Fruit fly (Drosophila melanogaster): ENCODE results near the gene CG15628.
A peak's percentile ranks its signal among the peaks of the same experiment; 100 is the strongest.

CG15628 gene

dm6 chr2L:4810044-4810609, 11.4 kb upstream of the CG15628 start (continued):
- TF ChIP-seq D19B (GFP tag; optimal IDR thresholded peaks at IDR 0.05) (no peak), Neu2 (GFP tag; optimal IDR thresholded peaks at IDR 0.05; ENCODE audit: borderline replicate concordance) (no peak), esg (GFP tag; conservative IDR thresholded peaks at IDR 0.05) (no peak), CG31365 (tag; optimal IDR thresholded peaks at IDR 0.05) (no peak), Doc2 (GFP tag; IDR thresholded peaks at IDR 0.05) (no peak), hb (GFP tag; IDR thresholded peaks at IDR 0.05; ENCODE audit: partially characterized antibody) (no peak), CG13287 (GFP tag; IDR thresholded peaks at IDR 0.05; ENCODE audit: partially characterized antibody) (peak; percentile 76), onecut (GFP tag; IDR thresholded peaks at IDR 0.05) (no peak; the same call in 1 of the 2 replicates), CG17186 (GFP tag; optimal IDR thresholded peaks at IDR 0.05) (no peak), CG10366 (GFP tag; IDR thresholded peaks at IDR 0.05) (peak; percentile 13; the same call in 1 of the 2 replicates), bbx (GFP tag; IDR thresholded peaks at IDR 0.05; ENCODE audit: partially characterized antibody) (peak; percentile 52), usp (GFP tag; optimal IDR thresholded peaks at IDR 0.05) (no peak), Dad (GFP tag; optimal IDR thresholded peaks at IDR 0.05) (peak; percentile 37), HLH4C (GFP tag; IDR thresholded peaks at IDR 0.05; ENCODE audit: partially characterized antibody) (peak; percentile 31; the same call in 2 of the 3 replicates), dmrt99B (tag; optimal IDR thresholded peaks at IDR 0.05) (no peak), CG11696 (GFP tag; IDR thresholded peaks at IDR 0.05) (no peak), CG8765 (GFP tag; IDR thresholded peaks at IDR 0.05) (no peak), E2f2 (GFP tag; IDR thresholded peaks at IDR 0.05) (peak; percentile 54), CG2120 (GFP tag; optimal IDR thresholded peaks at IDR 0.05) (peak; percentile 58), H15 (GFP tag; IDR thresholded peaks at IDR 0.05) (no peak), CG3847 (GFP tag; IDR thresholded peaks at IDR 0.05) (peak; percentile 33), CG8281 (tag; optimal IDR thresholded peaks at IDR 0.05) (no peak), knrl (GFP tag; IDR thresholded peaks at IDR 0.05; ENCODE audit: partially characterized antibody) (peak; percentile 38; the same call in 1 of the 3 replicates), mld (GFP tag; IDR thresholded peaks at IDR 0.05; ENCODE audit: partially characterized antibody) (peak; percentile 51; the same call in 1 of the 3 replicates), pfk (GFP tag; optimal IDR thresholded peaks at IDR 0.05) (no peak), pnt (GFP tag; optimal IDR thresholded peaks at IDR 0.05) (no peak), slp2 (GFP tag; optimal IDR thresholded peaks at IDR 0.05) (no peak), CG8388 (GFP tag; optimal IDR thresholded peaks at IDR 0.05) (peak; percentile 40), trem (tag; optimal IDR thresholded peaks at IDR 0.05) (peak; percentile 28), eyg (GFP tag; optimal IDR thresholded peaks at IDR 0.05) (no peak), CG4707 (GFP tag; optimal IDR thresholded peaks at IDR 0.05) (peak; percentile 20), Stat92E (GFP tag; optimal IDR thresholded peaks at IDR 0.05) (peak in 1 of 3 experiments; percentile 91), Hmr (GFP tag; optimal IDR thresholded peaks at IDR 0.05) (peak; percentile 95), gt (GFP tag; IDR thresholded peaks at IDR 0.05) (no peak), ash1 (GFP tag; optimal IDR thresholded peaks at IDR 0.05) (no peak), CG2889 (GFP tag; IDR thresholded peaks at IDR 0.05) (no peak), CG10565 (GFP tag; optimal IDR thresholded peaks at IDR 0.05) (no peak), Scr (GFP tag; IDR thresholded peaks at IDR 0.05; ENCODE audit: partially characterized antibody) (peak; percentile 51), zf30C (GFP tag; optimal IDR thresholded peaks at IDR 0.05) (peak; percentile 99), CG8944 (GFP tag; optimal IDR thresholded peaks at IDR 0.05) (no peak), gce (GFP tag; IDR thresholded peaks at IDR 0.05) (no peak), schlank (tag; optimal IDR thresholded peaks at IDR 0.05) (no peak), kah (GFP tag; optimal IDR thresholded peaks at IDR 0.05) (peak; percentile 99), CG11085 (GFP tag; IDR thresholded peaks at IDR 0.05) (no peak; the same call in 1 of the 2 replicates), CG1792 (GFP tag; optimal IDR thresholded peaks at IDR 0.05) (no peak), CG7372 (GFP tag; IDR thresholded peaks at IDR 0.05) (0 out of 2 replicates have a peak, but pooled peaks have one; percentile 26), CG7786 (GFP tag; optimal IDR thresholded peaks at IDR 0.05) (no peak), chn (GFP tag; optimal IDR thresholded peaks at IDR 0.05) (peak; percentile 85), vvl (GFP tag; IDR thresholded peaks at IDR 0.05) (peak; percentile 60; the same call in 1 of the 2 replicates), CG9932 (GFP tag; IDR thresholded peaks at IDR 0.05) (peak; percentile 56; the same call in 1 of the 2 replicates)
